Fruit fly (Drosophila melanogaster): ENCODE measurements around the gene ome.

Gene ome

DNA sequence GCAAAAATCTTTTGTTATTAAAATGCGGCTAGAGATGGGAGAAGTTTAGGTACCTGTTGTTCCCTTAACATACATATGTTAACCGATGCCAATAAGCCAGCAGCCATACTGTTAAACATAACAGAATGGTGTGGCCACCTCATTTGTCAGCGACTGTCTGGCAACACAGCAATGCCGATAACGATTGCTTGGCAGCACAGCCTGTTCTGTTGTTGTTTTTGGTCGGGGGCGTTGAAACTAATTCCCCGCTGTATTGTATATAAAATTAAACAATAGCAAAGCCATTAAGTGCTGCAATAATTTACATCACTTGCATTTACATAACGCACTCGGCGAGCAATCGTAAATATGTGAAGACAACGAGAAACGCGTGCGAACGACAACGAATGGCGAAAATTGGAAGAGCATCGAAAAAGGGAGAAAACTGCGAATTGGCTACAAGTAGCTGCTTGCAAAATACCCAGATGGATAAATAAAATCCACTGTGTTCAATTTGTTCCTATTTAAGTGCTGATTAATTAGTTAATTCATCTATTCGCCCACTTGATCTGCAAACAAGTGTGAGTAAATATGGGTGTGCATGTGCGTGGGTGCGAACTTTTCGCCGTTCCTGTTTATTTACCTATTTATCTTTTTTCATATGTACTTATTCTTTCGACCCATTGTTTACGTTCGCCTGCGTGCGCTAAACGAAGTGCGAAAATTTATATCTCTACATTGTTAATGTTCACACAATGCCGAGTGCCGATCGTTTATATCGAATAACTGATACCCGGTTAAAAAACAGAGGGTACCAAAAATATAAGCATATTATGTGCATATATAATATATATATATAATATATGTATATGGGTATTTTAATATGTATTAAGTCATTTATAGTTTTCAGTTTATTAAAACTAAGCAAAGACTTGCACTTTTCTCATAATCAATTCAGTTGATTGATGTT lies 89.5 kb downstream of the ome start, which contains the start of the genes Tsen34 and Mgat4a (continued):
- TF ChIP-seq Pdp1 (GFP tag; optimal IDR thresholded peaks at IDR 0.05) (peak; percentile 9 to 65), CG42726 (GFP tag; IDR thresholded peaks at IDR 0.05; ENCODE audit: partially characterized antibody) (no peak), sna (GFP tag; IDR thresholded peaks at IDR 0.05; ENCODE audit: partially characterized antibody) (0 out of 2 replicates have a peak, but pooled peaks have one; percentile 28), E2f2 (GFP tag; IDR thresholded peaks at IDR 0.05) (peak; percentile 37; the same call in 1 of the 2 replicates), ken (GFP tag; IDR thresholded peaks at IDR 0.05) (no peak), cad (GFP tag; optimal IDR thresholded peaks at IDR 0.05) (no peak), ap (GFP tag; IDR thresholded peaks at IDR 0.05) (no peak), CG7987 (GFP tag; optimal IDR thresholded peaks at IDR 0.05) (peak; percentile 71), Fer2 (tag; optimal IDR thresholded peaks at IDR 0.05) (peak; percentile 68), ewg (GFP tag; optimal IDR thresholded peaks at IDR 0.05) (no peak), CG6175 (GFP tag; IDR thresholded peaks at IDR 0.05) (no peak), Xbp1 (GFP tag; optimal IDR thresholded peaks at IDR 0.05) (no peak), ash1 (GFP tag; optimal IDR thresholded peaks at IDR 0.05) (peak; percentile 59), Six4 (GFP tag; optimal IDR thresholded peaks at IDR 0.05) (no peak), CrebB (tag; optimal IDR thresholded peaks at IDR 0.05) (peak; percentile 55), CG12659 (GFP tag; optimal IDR thresholded peaks at IDR 0.05) (peak; percentile 66), CG15601 (tag; optimal IDR thresholded peaks at IDR 0.05) (no peak), wdn (GFP tag; IDR thresholded peaks at IDR 0.05) (peak; percentile 62), CG12744 (GFP tag; optimal IDR thresholded peaks at IDR 0.05) (peak; percentile 52), fd64A (GFP tag; optimal IDR thresholded peaks at IDR 0.05) (no peak), sob (GFP tag; IDR thresholded peaks at IDR 0.05) (peak; percentile 72), CG9437 (GFP tag; optimal IDR thresholded peaks at IDR 0.05) (no peak), bsh (GFP tag; optimal IDR thresholded peaks at IDR 0.05) (no peak), Hsf (GFP tag; optimal IDR thresholded peaks at IDR 0.05) (peak; percentile 24), rib (GFP tag; IDR thresholded peaks at IDR 0.05) (peak; percentile 87), dan (GFP tag; IDR thresholded peaks at IDR 0.05) (no peak), CG32767 (GFP tag; IDR thresholded peaks at IDR 0.05) (no peak), twi (tag; optimal IDR thresholded peaks at IDR 0.05) (no peak), hth (optimal IDR thresholded peaks at IDR 0.05) (no peak), vvl (GFP tag; IDR thresholded peaks at IDR 0.05) (no peak; the same call in 1 of the 2 replicates), Lim3 (GFP tag; IDR thresholded peaks at IDR 0.05) (no peak), aop (GFP tag; IDR thresholded peaks at IDR 0.05) (no peak), bigmax (GFP tag; optimal IDR thresholded peaks at IDR 0.05) (peak; percentile 6), Abd-B (GFP tag; optimal IDR thresholded peaks at IDR 0.05) (no peak), CG7357 (GFP tag; IDR thresholded peaks at IDR 0.05) (no peak), CG6854 (GFP tag; optimal IDR thresholded peaks at IDR 0.05) (peak; percentile 25), Dp (GFP tag; optimal IDR thresholded peaks at IDR 0.05) (peak; percentile 49), CG4617 (GFP tag; optimal IDR thresholded peaks at IDR 0.05; ENCODE audit: borderline replicate concordance) (peak; percentile 82), Ravus (GFP tag; IDR thresholded peaks at IDR 0.05) (no peak), CG4360 (GFP tag; IDR thresholded peaks at IDR 0.05) (peak; percentile 88), D19B (GFP tag; optimal IDR thresholded peaks at IDR 0.05) (peak; percentile 84), sens (GFP tag) (peak; percentile 86), Hr51 (GFP tag; optimal IDR thresholded peaks at IDR 0.05) (peak in 1 of 2 experiments; percentile 47), gsb (GFP tag; IDR thresholded peaks at IDR 0.05) (peak; percentile 38; the same call in 1 of the 2 replicates), Lhr (GFP tag; optimal IDR thresholded peaks at IDR 0.05) (no peak), CG8359 (GFP tag; optimal IDR thresholded peaks at IDR 0.05; ENCODE audit: borderline replicate concordance) (no peak), CG10959 (GFP tag; IDR thresholded peaks at IDR 0.05) (no peak), dpn (GFP tag; optimal IDR thresholded peaks at IDR 0.05) (peak in 1 of 2 experiments; percentile 39)

Measured in whole organism, embryonic.